Fruit fly (Drosophila melanogaster): ENCODE data around the gene CG15213.

The CG15213 gene

dm6 chr3L:5133704-5134430, 847 bp upstream of the CG15213 start, which contains the start of gene Yod1:
Gene Yod1, plus strand, starts transcription at chr3L:5133871.
- TF ChIP-seq CG17801 (GFP tag; optimal IDR thresholded peaks at IDR 0.05; ENCODE audit: partially characterized antibody) = peak; percentile 73

dm6 chr3L:5131245-5131644, 1.8 kb downstream of the CG15213 start, which contains the start of gene CG15212:
Gene CG15212, plus strand, starts transcription at chr3L:5131545.
- TF ChIP-seq CG17801 (GFP tag; optimal IDR thresholded peaks at IDR 0.05; ENCODE audit: partially characterized antibody) = no peak

- no peak for TF ChIP-seq CG17801 (GFP tag; optimal IDR thresholded peaks at IDR 0.05; ENCODE audit: partially characterized antibody)
Observed at dm6 chr3L:5130508-5130907, 2.5 kb downstream of the CG15213 start.

dm6 chr3L:5129199-5129598, 3.8 kb downstream of the CG15213 start, which contains the start of gene CG4597:
Gene CG4597, plus strand, starts transcription at chr3L:5129499.
- TF ChIP-seq CG17801 (GFP tag; optimal IDR thresholded peaks at IDR 0.05; ENCODE audit: partially characterized antibody) = no peak

dm6 chr3L:5128214-5128613, 4.8 kb downstream of the CG15213 start:
- TF ChIP-seq CG17801 (GFP tag; optimal IDR thresholded peaks at IDR 0.05; ENCODE audit: partially characterized antibody) = no peak

dm6 chr3L:5127609-5128008, 5.4 kb downstream of the CG15213 start:
- no peak for TF ChIP-seq CG17801 (GFP tag; optimal IDR thresholded peaks at IDR 0.05; ENCODE audit: partially characterized antibody)

- no peak for TF ChIP-seq CG17801 (GFP tag; optimal IDR thresholded peaks at IDR 0.05; ENCODE audit: partially characterized antibody)
Observed at dm6 chr3L:5125202-5125601, 7.8 kb downstream of the CG15213 start.

- no peak for TF ChIP-seq CG17801 (GFP tag; optimal IDR thresholded peaks at IDR 0.05; ENCODE audit: partially characterized antibody)
Observed at dm6 chr3L:5102050-5102449, 31.0 kb downstream of the CG15213 start.

- peak; percentile 33 for TF ChIP-seq CG17801 (GFP tag; optimal IDR thresholded peaks at IDR 0.05; ENCODE audit: partially characterized antibody)
Observed at dm6 chr3L:5096674-5097073, 36.3 kb downstream of the CG15213 start.

Measured in ovary, adult (tissue).